Fruit fly (Drosophila melanogaster) whole organism, embryonic: ENCODE data around the gene BORCS6.

ENCODE experiments used
- Bgb ChIP-seq: fragments of 200-800 bp; sonication (Bioruptor generic); IDR thresholded peaks from 2 replicates; pipeline ENCODE4 v1.3.6; 2022; ENCODE audit warnings: missing biosample characterization, missing genetic modification characterization; ENCODE audit not compliant: partially characterized antibody
- CG10543 ChIP-seq: fragments of 200-800 bp; sonication (Bioruptor generic); optimal IDR thresholded peaks from 3 replicates; lab custom pipeline; 2017; ENCODE audit warnings: missing biosample characterization, mild to moderate bottlenecking, missing genetic modification characterization, moderate library complexity
- CG10654 ChIP-seq: fragments of 200-800 bp; sonication (Bioruptor generic); optimal IDR thresholded peaks from 2 replicates; lab custom pipeline; 2016; ENCODE audit warnings: missing biosample characterization, missing genetic modification characterization
- CG11093 ChIP-seq: fragments of 200-800 bp; sonication (Bioruptor generic); IDR thresholded peaks from 3 replicates; pipeline ENCODE4 v1.3.6; 2022; ENCODE audit warnings: missing biosample characterization, missing genetic modification characterization
- CG11456 ChIP-seq: fragments of 200-800 bp; sonication (Bioruptor generic); IDR thresholded peaks from 3 replicates; pipeline ENCODE4 v1.3.6; 2022; ENCODE audit warnings: missing biosample characterization, missing genetic modification characterization
- CG12942 ChIP-seq: fragments of 200-800 bp; sonication (Bioruptor generic); optimal IDR thresholded peaks from 3 replicates; lab custom pipeline; 2016; ENCODE audit warnings: missing biosample characterization, missing genetic modification characterization
- CG13296 ChIP-seq: fragments of 200-800 bp; sonication (Bioruptor generic); optimal IDR thresholded peaks from 3 replicates; lab custom pipeline; 2018; ENCODE audit warnings: missing biosample characterization, mild to moderate bottlenecking, missing genetic modification characterization
- CG15601 ChIP-seq: fragments of 200-800 bp; sonication (Bioruptor generic); optimal IDR thresholded peaks from 3 replicates; lab custom pipeline; 2019; ENCODE audit warnings: missing biosample characterization, mild to moderate bottlenecking, missing genetic modification characterization, moderate library complexity
- CG1602 ChIP-seq: fragments of 200-800 bp; sonication (Bioruptor generic); optimal IDR thresholded peaks from 3 replicates; lab custom pipeline; 2016; ENCODE audit warnings: missing biosample characterization, missing genetic modification characterization
- CG18011 ChIP-seq: fragments of 200-800 bp; sonication (Bioruptor generic); optimal IDR thresholded peaks from 2 replicates; lab custom pipeline; 2017; ENCODE audit warnings: missing biosample characterization, missing genetic modification characterization, mild to moderate bottlenecking, moderate library complexity, missing genotype
- CG2678 ChIP-seq: fragments of 200-800 bp; sonication (Bioruptor generic); optimal IDR thresholded peaks from 3 replicates; lab custom pipeline; 2019; ENCODE audit warnings: missing biosample characterization, mild to moderate bottlenecking, missing genetic modification characterization, moderate library complexity
- CG30403 ChIP-seq: fragments of 200-800 bp; sonication (Bioruptor generic); optimal IDR thresholded peaks from 3 replicates; lab custom pipeline; 2016; ENCODE audit warnings: missing biosample characterization, missing genetic modification characterization
- CG32767 ChIP-seq: fragments of 200-800 bp; sonication (Bioruptor generic); IDR thresholded peaks from 2 replicates; pipeline ENCODE4 v1.3.6; 2022; ENCODE audit warnings: missing biosample characterization, missing genetic modification characterization
- CG3838 ChIP-seq: fragments of 200-800 bp; sonication (Bioruptor generic); optimal IDR thresholded peaks from 3 replicates; lab custom pipeline; 2016; ENCODE audit warnings: missing biosample characterization, missing genetic modification characterization
- CG7357 ChIP-seq: fragments of 200-800 bp; sonication (Bioruptor generic); IDR thresholded peaks from 3 replicates; pipeline ENCODE4 v1.3.6; 2022; ENCODE audit warnings: missing biosample characterization, missing genetic modification characterization
- CG7372 ChIP-seq: fragments of 200-800 bp; sonication (Bioruptor generic); IDR thresholded peaks from 2 replicates; pipeline ENCODE4 v1.3.6; 2022; ENCODE audit warnings: missing biosample characterization, missing genetic modification characterization
- CG7786 ChIP-seq: fragments of 200-800 bp; sonication (Bioruptor generic); optimal IDR thresholded peaks from 2 replicates; lab custom pipeline; 2016; ENCODE audit warnings: missing biosample characterization, missing genetic modification characterization
- CG9609 ChIP-seq: fragments of 200-800 bp; sonication (Bioruptor generic); optimal IDR thresholded peaks from 3 replicates; lab custom pipeline; 2016; ENCODE audit warnings: missing biosample characterization, missing genetic modification characterization
- CTCF ChIP-seq: fragments of 200-800 bp; sonication (Bioruptor generic); optimal IDR thresholded peaks from 2 replicates; lab custom pipeline; 2017; ENCODE audit warnings: missing biosample characterization, mild to moderate bottlenecking, missing genetic modification characterization, moderate library complexity
- Dek ChIP-seq: fragments of 200-800 bp; sonication (Bioruptor generic); optimal IDR thresholded peaks from 3 replicates; lab custom pipeline; 2019; ENCODE audit warnings: missing biosample characterization, mild to moderate bottlenecking, missing genetic modification characterization, moderate library complexity
- Dfd ChIP-seq, 2 experiments: fragments of >200 bp; optimal IDR thresholded peaks; 2 replicates each; lab custom pipeline; 2017; ENCODE audit warnings: missing biosample characterization in 2 of 2, missing genetic modification characterization in 2 of 2
- HLH3B ChIP-seq: fragments of 200-800 bp; sonication (Bioruptor generic); IDR thresholded peaks from 2 replicates; pipeline ENCODE4 v1.3.6; 2022; ENCODE audit warnings: missing biosample characterization, missing genetic modification characterization
- HmgD ChIP-seq: fragments of 200-800 bp; sonication (Bioruptor generic); optimal IDR thresholded peaks from 3 replicates; lab custom pipeline; 2016; ENCODE audit warnings: missing biosample characterization, missing genetic modification characterization
- Hr39 ChIP-seq: fragments of >200 bp; optimal IDR thresholded peaks from 2 replicates; lab custom pipeline; 2017
- Jarid2 ChIP-seq: fragments of 200-800 bp; sonication (Bioruptor generic); optimal IDR thresholded peaks from 3 replicates; lab custom pipeline; 2017; ENCODE audit warnings: mild to moderate bottlenecking, missing biosample characterization, missing genetic modification reagents, missing genetic modification characterization
- Lim3 ChIP-seq: fragments of 200-800 bp; sonication (Bioruptor generic); IDR thresholded peaks from 2 replicates; pipeline ENCODE4 v1.3.6; 2022; ENCODE audit warnings: missing biosample characterization, missing genetic modification characterization
- MBD-R2 ChIP-seq: fragments of 200-800 bp; sonication (Bioruptor generic); IDR thresholded peaks from 2 replicates; pipeline ENCODE4 v1.3.6; 2022; ENCODE audit warnings: missing biosample characterization, missing genetic modification characterization
- Nf-YB ChIP-seq: fragments of 200-800 bp; sonication (Bioruptor generic); optimal IDR thresholded peaks from 3 replicates; lab custom pipeline; 2019; ENCODE audit warnings: missing biosample characterization, mild to moderate bottlenecking, missing genetic modification characterization, moderate library complexity
- Oaz ChIP-seq: fragments of 200-800 bp; sonication (Bioruptor generic); IDR thresholded peaks from 2 replicates; pipeline ENCODE4 v1.3.6; 2022; ENCODE audit warnings: missing biosample characterization, missing genetic modification characterization
- Poxn ChIP-seq: fragments of 200-800 bp; sonication (Bioruptor generic); IDR thresholded peaks from 2 replicates; pipeline ENCODE4 v1.3.6; 2022; ENCODE audit warnings: missing biosample characterization, missing genetic modification characterization
- Sox102F ChIP-seq: fragments of 200-800 bp; sonication (Bioruptor generic); optimal IDR thresholded peaks from 2 replicates; lab custom pipeline; 2018; ENCODE audit warnings: missing biosample characterization, mild to moderate bottlenecking, missing genetic modification characterization, moderate library complexity
- Sry-β ChIP-seq: fragments of 200-800 bp; sonication (Bioruptor generic); optimal IDR thresholded peaks from 2 replicates; lab custom pipeline; 2018; ENCODE audit warnings: missing biosample characterization, mild to moderate bottlenecking, missing genetic modification characterization, moderate library complexity
- ab ChIP-seq: fragments of 200-800 bp; sonication (Bioruptor generic); optimal IDR thresholded peaks from 2 replicates; lab custom pipeline; 2016; ENCODE audit warnings: missing biosample characterization, missing genetic modification characterization
- ara ChIP-seq: fragments of 200-800 bp; sonication (Bioruptor generic); IDR thresholded peaks from 2 replicates; pipeline ENCODE4 v1.3.6; 2022; ENCODE audit warnings: missing biosample characterization, missing genetic modification characterization
- br ChIP-seq: fragments of >200 bp; optimal IDR thresholded peaks from 2 replicates; lab custom pipeline; 2017
- croc ChIP-seq: fragments of 200-800 bp; sonication (Bioruptor generic); conservative IDR thresholded peaks from 3 replicates; pipeline ENCODE4 v1.3.6; 2022; ENCODE audit warnings: missing biosample characterization, missing genetic modification characterization
- cwo ChIP-seq: fragments of 200-800 bp; sonication (Bioruptor generic); optimal IDR thresholded peaks from 3 replicates; lab custom pipeline; 2017; ENCODE audit warnings: missing biosample characterization, missing genetic modification characterization, mild to moderate bottlenecking, moderate library complexity, missing genetic modification reagents
- dimm ChIP-seq: fragments of 200-800 bp; sonication (Bioruptor generic); IDR thresholded peaks from 2 replicates; pipeline ENCODE4 v1.3.6; 2022; ENCODE audit warnings: missing biosample characterization, missing genetic modification characterization
- eyg ChIP-seq: fragments of 200-800 bp; sonication (Bioruptor generic); optimal IDR thresholded peaks from 3 replicates; lab custom pipeline; 2016; ENCODE audit warnings: missing biosample characterization, missing genetic modification characterization
- fd3F ChIP-seq: fragments of 200-800 bp; sonication (Bioruptor generic); optimal IDR thresholded peaks from 2 replicates; lab custom pipeline; 2018; ENCODE audit warnings: missing biosample characterization, mild to moderate bottlenecking, missing genetic modification characterization, moderate library complexity
- gsb-n ChIP-seq: fragments of 200-800 bp; sonication (Bioruptor generic); optimal IDR thresholded peaks from 3 replicates; lab custom pipeline; 2018; ENCODE audit warnings: missing biosample characterization, mild to moderate bottlenecking, missing genetic modification characterization
- ham ChIP-seq: fragments of 200-800 bp; sonication (Bioruptor generic); IDR thresholded peaks from 2 replicates; pipeline ENCODE4 v1.3.6; 2022; ENCODE audit warnings: missing biosample characterization, missing genetic modification characterization
- hbn ChIP-seq: fragments of 200-800 bp; sonication (Bioruptor generic); IDR thresholded peaks from 2 replicates; pipeline ENCODE4 v1.3.6; 2022; ENCODE audit warnings: missing biosample characterization, missing genetic modification characterization; ENCODE audit not compliant: partially characterized antibody
- ind ChIP-seq: fragments of 200-800 bp; sonication (Bioruptor generic); optimal IDR thresholded peaks from 3 replicates; lab custom pipeline; 2016; ENCODE audit warnings: missing biosample characterization, missing genetic modification characterization
- mam ChIP-seq: fragments of 200-800 bp; sonication (Bioruptor generic); optimal IDR thresholded peaks from 3 replicates; lab custom pipeline; 2016; ENCODE audit warnings: missing biosample characterization, missing genetic modification characterization
- otp ChIP-seq: fragments of 200-800 bp; sonication (Bioruptor generic); IDR thresholded peaks from 3 replicates; pipeline ENCODE4, ENCODE4 v1.3.6; 2022; ENCODE audit warnings: missing biosample characterization, missing genetic modification characterization
- pita ChIP-seq: fragments of 200-800 bp; sonication (Bioruptor generic); optimal IDR thresholded peaks from 2 replicates; lab custom pipeline; 2017; ENCODE audit warnings: missing biosample characterization, mild to moderate bottlenecking, missing genetic modification characterization
- pnt ChIP-seq: fragments of 200-800 bp; sonication (Bioruptor generic); optimal IDR thresholded peaks from 3 replicates; lab custom pipeline; 2016; ENCODE audit warnings: missing biosample characterization, missing genetic modification characterization
- sc ChIP-seq, 3 experiments: fragments of >200 bp in 2 of 3; fragments of 200-800 bp in 1 of 3; sonication (Bioruptor generic) in 1 of 3; optimal IDR thresholded peaks; 2 replicates in 2 of 3; 3 replicates in 1 of 3; lab custom pipeline; 2017; ENCODE audit warnings: mild to moderate bottlenecking in 1 of 3, missing biosample characterization in 1 of 3, missing genetic modification characterization in 1 of 3, missing genetic modification reagents in 1 of 3
- sisA ChIP-seq: fragments of 200-800 bp; sonication (Bioruptor generic); IDR thresholded peaks from 2 replicates; pipeline ENCODE4 v1.3.6; 2022; ENCODE audit warnings: missing biosample characterization, missing genetic modification characterization
- stc ChIP-seq: fragments of 200-800 bp; sonication (Bioruptor generic); IDR thresholded peaks from 2 replicates; pipeline ENCODE4 v1.3.6; 2022; ENCODE audit warnings: missing biosample characterization, missing genetic modification characterization
- unpg ChIP-seq: fragments of 200-800 bp; sonication (Bioruptor generic); optimal IDR thresholded peaks from 3 replicates; lab custom pipeline; 2018; ENCODE audit warnings: missing biosample characterization, mild to moderate bottlenecking, missing genetic modification characterization, moderate library complexity

BORCS6 gene

dm6 chr3L:516948-517599 is 23.6 kb upstream of the BORCS6 start (continued):
- TF ChIP-seq CG7357 (GFP tag; lab: Robert Waterston, UW) (no peak), pnt (GFP tag; lab: Kevin White, UChicago) (no peak), ara (GFP tag; lab: Robert Waterston, UW) (peak; percentile 24; the same call in 1 of the 2 replicates), pita (no peak), MBD-R2 (GFP tag; lab: Robert Waterston, UW) (no peak), otp (GFP tag; lab: Robert Waterston, UW) (0 out of 3 replicates have a peak, but pooled peaks have one; percentile 34), CG1602 (no peak), CG32767 (GFP tag; lab: Robert Waterston, UW) (no peak), CTCF (GFP tag; lab: Kevin White, UChicago) (no peak), CG9609 (GFP tag; lab: Kevin White, UChicago) (no peak), CG13296 (no peak), CG3838 (GFP tag; lab: Kevin White, UChicago) (no peak), CG11093 (GFP tag; lab: Robert Waterston, UW) (peak; percentile 52; the same call in 2 of the 3 replicates), CG10654 (GFP tag; lab: Kevin White, UChicago) (no peak), gsb-n (tag; lab: Kevin White, UChicago) (no peak), Sox102F (peak; percentile 70), cwo (GFP tag; lab: Kevin White, UChicago) (no peak), HmgD (GFP tag; lab: Kevin White, UChicago) (no peak), Dfd (GFP tag; optimal IDR thresholded peaks at IDR 0.05; lab: Kevin White, UChicago) (no peak), Hr39 (lab: Kevin White, UChicago) (no peak), stc (peak; percentile 58; the same call in 1 of the 2 replicates), Sry-β (GFP tag; lab: Kevin White, UChicago) (no peak), unpg (peak; percentile 11), hbn (GFP tag; lab: Robert Waterston, UW) (no peak), eyg (GFP tag; lab: Kevin White, UChicago) (no peak), CG18011 (GFP tag; lab: Kevin White, UChicago) (no peak), CG11456 (no peak), dimm (GFP tag; lab: Robert Waterston, UW) (0 out of 2 replicates have a peak, but pooled peaks have one; percentile 14), CG2678 (tag; lab: Kevin White, UChicago) (peak; percentile 53), CG12942 (GFP tag; lab: Kevin White, UChicago) (no peak), br (lab: Kevin White, UChicago) (no peak), CG15601 (peak; percentile 20), Bgb (no peak), sc (optimal IDR thresholded peaks at IDR 0.05; lab: Kevin White, UChicago) (no peak), sc (GFP tag; optimal IDR thresholded peaks at IDR 0.05; lab: Kevin White, UChicago) (peak; percentile 40), Oaz (GFP tag; lab: Robert Waterston, UW) (no peak), ind (GFP tag; lab: Kevin White, UChicago) (no peak), Nf-YB (no peak), CG7786 (no peak), ab (no peak), Dek (tag; lab: Kevin White, UChicago) (no peak), croc (GFP tag; lab: Robert Waterston, UW) (peak; percentile 62), sisA (GFP tag; lab: Robert Waterston, UW) (peak; percentile 64), HLH3B (GFP tag; lab: Robert Waterston, UW) (peak; percentile 67), mam (no peak), Lim3 (peak; percentile 10; the same call in 1 of the 2 replicates), CG30403 (GFP tag; lab: Kevin White, UChicago) (peak; percentile 5), Poxn (GFP tag; lab: Robert Waterston, UW) (no peak), CG7372 (GFP tag; lab: Robert Waterston, UW) (no peak), ham (GFP tag; lab: Robert Waterston, UW) (no peak), fd3F (no peak), Jarid2 (GFP tag; lab: Kevin White, UChicago) (no peak), CG10543 (GFP tag; lab: Kevin White, UChicago) (no peak)
